Worm (Caenorhabditis elegans) whole organism, L4/young adult: ENCODE results near the gene dcs-1.

Source experiments
- W03F9.2 ChIP-seq: fragments of 150-350 bp; optimal IDR thresholded peaks from 2 replicates; lab custom pipeline; 2014; ENCODE audit warnings: missing biosample characterization, missing genetic modification characterization
- dao-5 ChIP-seq: sonication (generic microtip); optimal IDR thresholded peaks from 2 replicates; lab custom pipeline; 2016; ENCODE audit warnings: missing genotype, missing genetic modification characterization, moderate library complexity, missing compliant biosample characterization
- him-1 ChIP-seq: sonication (generic microtip); optimal IDR thresholded peaks from 2 replicates; lab custom pipeline; 2016; ENCODE audit warnings: missing genotype, missing genetic modification reagents, missing genetic modification characterization, missing compliant biosample characterization

Gene dcs-1

ce11 chrV:20097164-20097563, 6.6 kb upstream of the dcs-1 start:
- TF ChIP-seq dao-5 (tag; lab: Kevin White, UChicago) (no peak), W03F9.2 (tag; lab: Kevin White, UChicago) (no peak), him-1 (no peak)

- no peak for TF ChIP-seq W03F9.2 (tag; lab: Kevin White, UChicago)
- TF ChIP-seq him-1 = no peak
- no peak for TF ChIP-seq dao-5 (tag; lab: Kevin White, UChicago)
These were observed 4.4 kb upstream of the dcs-1 start, which contains the start of gene nlp-69 for ce11 chrV:20094908-20095307. nlp-69 (minus strand) TSS chrV:20095008.

- TF ChIP-seq W03F9.2 (tag; lab: Kevin White, UChicago) = no peak
- no peak for TF ChIP-seq him-1
- TF ChIP-seq dao-5 (tag; lab: Kevin White, UChicago) = no peak
These were observed 3.4 kb upstream of the dcs-1 start for ce11 chrV:20093940-20094339.

- TF ChIP-seq dao-5 (tag; lab: Kevin White, UChicago) (no peak), him-1 (no peak), W03F9.2 (tag; lab: Kevin White, UChicago) (no peak)
These were observed 2.9 kb downstream of the dcs-1 start, which contains the start of gene fre-1 for ce11 chrV:20087635-20088034. fre-1 (minus strand) TSS chrV:20087735.

- no peak for TF ChIP-seq him-1
- no peak for TF ChIP-seq W03F9.2 (tag; lab: Kevin White, UChicago)
- TF ChIP-seq dao-5 (tag; lab: Kevin White, UChicago) = no peak
These were observed 16.2 kb downstream of the dcs-1 start for ce11 chrV:20074345-20074744.

- no peak for TF ChIP-seq dao-5 (tag; lab: Kevin White, UChicago)
- no peak for TF ChIP-seq him-1
- TF ChIP-seq W03F9.2 (tag; lab: Kevin White, UChicago) = no peak
These were observed 22.2 kb downstream of the dcs-1 start for ce11 chrV:20068389-20068788.

ce11 chrV:20067075-20067474, 23.5 kb downstream of the dcs-1 start:
- no peak for TF ChIP-seq him-1
- TF ChIP-seq W03F9.2 (tag; lab: Kevin White, UChicago) = no peak
- TF ChIP-seq dao-5 (tag; lab: Kevin White, UChicago) = no peak

- TF ChIP-seq dao-5 (tag; lab: Kevin White, UChicago) = no peak
- TF ChIP-seq W03F9.2 (tag; lab: Kevin White, UChicago) = no peak
- TF ChIP-seq him-1 = no peak
These were observed 25.4 kb downstream of the dcs-1 start for ce11 chrV:20065096-20065495.

ce11 chrV:20064076-20064475, 26.5 kb downstream of the dcs-1 start, which contains the start of gene ttx-1:
ttx-1 (minus strand) TSS chrV:20064176.
- TF ChIP-seq him-1 (no peak), W03F9.2 (tag; lab: Kevin White, UChicago) (no peak), dao-5 (tag; lab: Kevin White, UChicago) (no peak)

ce11 chrV:20061498-20061897, 29.0 kb downstream of the dcs-1 start:
- no peak for TF ChIP-seq W03F9.2 (tag; lab: Kevin White, UChicago)
- no peak for TF ChIP-seq him-1
- no peak for TF ChIP-seq dao-5 (tag; lab: Kevin White, UChicago)

ce11 chrV:20059370-20059769, 31.2 kb downstream of the dcs-1 start:
- no peak for TF ChIP-seq W03F9.2 (tag; lab: Kevin White, UChicago)
- no peak for TF ChIP-seq dao-5 (tag; lab: Kevin White, UChicago)
- no peak for TF ChIP-seq him-1

ce11 chrV:20049065-20049464, 41.5 kb downstream of the dcs-1 start, which contains the start of gene srh-233:
srh-233 (plus strand) TSS chrV:20049365.
- TF ChIP-seq W03F9.2 (tag; lab: Kevin White, UChicago) (no peak), him-1 (no peak), dao-5 (tag; lab: Kevin White, UChicago) (no peak)

ce11 chrV:20047310-20047709, 43.2 kb downstream of the dcs-1 start, which contains the start of gene spe-19:
spe-19 (minus strand) TSS chrV:20047410.
- TF ChIP-seq dao-5 (tag; lab: Kevin White, UChicago) = no peak
- no peak for TF ChIP-seq him-1
- TF ChIP-seq W03F9.2 (tag; lab: Kevin White, UChicago) = no peak
